Fruit fly (Drosophila melanogaster): ENCODE results near the gene CG6724.

The CG6724 gene

DNA sequence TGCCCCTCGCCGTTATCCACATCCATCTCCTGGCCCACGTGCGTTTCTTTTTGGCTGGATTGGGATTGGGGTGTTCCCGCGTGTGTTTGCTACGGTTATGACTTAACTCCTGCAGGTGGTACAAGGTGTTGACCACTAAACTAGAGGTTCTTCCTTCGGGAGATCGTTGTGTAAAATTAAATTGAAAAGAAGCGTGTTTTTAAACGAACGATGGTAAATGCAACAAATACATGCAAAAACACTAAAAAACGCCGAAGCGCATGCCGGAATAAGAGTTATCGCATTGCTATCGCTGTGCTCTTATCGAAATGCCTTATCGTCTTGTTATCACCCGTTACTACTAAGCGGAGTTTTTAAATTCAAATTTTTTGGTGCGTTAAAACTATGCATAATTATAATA is at the start of gene CG6724:
CG6724 (minus strand) TSS at position 245 of the 400 bp plus-strand sequence.
- TF ChIP-seq CG8478 (optimal IDR thresholded peaks at IDR 0.05) = no peak
- TF ChIP-seq CTCF (optimal IDR thresholded peaks at IDR 0.05) = no peak

DNA sequence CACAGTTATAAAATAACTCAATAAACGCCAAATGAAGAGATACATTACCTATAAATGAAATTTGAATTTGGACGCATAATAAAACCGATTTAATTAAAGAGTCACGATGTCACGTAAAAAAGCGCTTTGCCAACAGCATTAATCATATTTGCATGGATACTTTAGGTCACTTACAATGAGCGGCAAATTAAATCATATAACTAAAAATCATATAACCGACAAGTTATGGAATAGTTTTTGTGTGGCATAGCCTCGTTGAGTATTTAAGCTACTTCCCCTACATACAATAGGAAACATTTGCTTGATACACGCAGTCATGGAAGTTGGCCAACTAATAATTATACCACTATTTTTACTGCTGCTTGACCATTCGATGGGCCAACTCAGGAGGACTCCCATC is 49.1 kb upstream of the CG6724 start, which contains the start of gene CG6508:
CG6508 (plus strand) TSS at position 301 of the 400 bp plus-strand sequence.
- TF ChIP-seq CTCF (optimal IDR thresholded peaks at IDR 0.05) (no peak), CG8478 (optimal IDR thresholded peaks at IDR 0.05) (no peak)

DNA sequence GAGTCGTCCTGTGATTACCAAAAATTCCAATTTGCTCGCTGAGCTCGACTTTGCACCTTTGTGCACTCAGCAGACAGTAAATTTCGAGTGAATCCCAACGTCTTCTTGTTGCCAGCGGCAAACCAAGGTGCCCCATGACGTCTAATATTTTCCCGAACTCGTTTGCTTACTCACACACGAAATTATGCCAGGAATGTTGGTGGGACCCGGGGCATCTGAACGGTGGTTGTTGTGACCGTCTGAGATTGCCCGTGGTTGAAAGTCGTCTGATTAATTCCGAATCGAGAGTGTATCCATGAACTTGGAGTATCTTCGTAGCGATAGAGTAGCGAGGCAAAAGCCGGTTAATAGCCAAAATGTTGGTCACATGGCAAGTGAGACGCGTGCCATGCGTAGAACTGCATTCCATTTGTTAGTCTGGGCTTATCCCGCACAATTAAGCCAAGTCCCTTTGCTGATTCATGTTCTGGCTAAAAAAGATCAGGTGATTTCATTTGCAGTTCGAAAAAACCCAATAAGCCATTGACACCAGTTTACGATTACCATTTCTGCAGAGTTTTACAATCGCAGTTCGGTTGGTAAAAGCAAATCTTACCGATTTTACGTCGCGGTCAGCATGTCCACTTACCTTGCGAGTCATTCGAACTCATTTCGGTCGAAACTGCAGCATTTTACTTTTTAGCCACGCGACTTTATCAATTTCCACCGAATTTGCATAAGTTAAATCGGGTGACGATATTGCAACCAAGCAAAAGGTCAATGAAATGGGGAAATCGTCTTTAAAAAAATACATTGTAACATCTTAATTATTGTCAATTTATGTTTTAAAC is 32.4 kb upstream of the CG6724 start:
- TF ChIP-seq CG8478 (optimal IDR thresholded peaks at IDR 0.05) (no peak), CTCF (optimal IDR thresholded peaks at IDR 0.05) (no peak)

DNA sequence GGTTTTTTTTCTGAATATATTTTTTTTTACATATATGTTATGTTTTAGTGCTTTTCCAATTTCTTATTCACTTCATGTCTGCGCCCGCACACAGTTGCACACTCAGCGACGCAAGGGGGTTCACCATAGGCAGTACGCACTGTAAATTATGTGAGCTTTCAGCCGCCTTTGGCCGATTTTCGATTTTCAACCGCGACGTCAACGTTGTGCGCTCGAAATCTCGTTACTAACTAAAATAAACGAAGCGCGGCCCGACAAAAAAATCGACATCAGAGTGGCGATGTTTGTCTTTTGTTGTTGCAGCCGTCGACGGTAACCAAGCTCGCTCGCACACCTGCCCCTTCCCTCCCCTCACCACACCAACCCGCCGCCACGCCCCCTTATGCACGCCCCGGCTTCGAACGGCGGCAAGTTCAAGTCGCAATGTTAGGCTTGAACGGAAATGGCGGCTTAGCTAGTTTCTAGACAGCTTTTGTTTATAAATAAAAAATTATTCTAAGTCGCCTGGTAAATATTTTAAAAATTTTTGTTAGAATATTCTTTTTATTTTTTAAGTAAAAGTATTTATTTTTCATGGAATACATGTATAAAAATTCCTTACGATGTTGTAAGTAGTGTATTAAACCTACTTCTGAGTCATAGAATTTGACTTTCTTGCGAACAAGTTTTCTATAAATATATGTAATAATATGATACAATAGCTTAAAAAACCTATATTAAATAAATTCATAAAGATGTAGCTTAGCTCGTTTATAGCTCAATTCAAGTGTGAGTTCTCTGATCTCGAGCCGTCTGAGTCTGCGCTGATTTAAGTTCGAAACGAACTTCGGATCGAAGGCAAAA is 31.3 kb upstream of the CG6724 start, which contains the start of gene CG31869:
CG31869 (minus strand) TSS at position 233 of the 843 bp plus-strand sequence.
- TF ChIP-seq CG8478 (optimal IDR thresholded peaks at IDR 0.05) (no peak), CTCF (optimal IDR thresholded peaks at IDR 0.05) (no peak)

DNA sequence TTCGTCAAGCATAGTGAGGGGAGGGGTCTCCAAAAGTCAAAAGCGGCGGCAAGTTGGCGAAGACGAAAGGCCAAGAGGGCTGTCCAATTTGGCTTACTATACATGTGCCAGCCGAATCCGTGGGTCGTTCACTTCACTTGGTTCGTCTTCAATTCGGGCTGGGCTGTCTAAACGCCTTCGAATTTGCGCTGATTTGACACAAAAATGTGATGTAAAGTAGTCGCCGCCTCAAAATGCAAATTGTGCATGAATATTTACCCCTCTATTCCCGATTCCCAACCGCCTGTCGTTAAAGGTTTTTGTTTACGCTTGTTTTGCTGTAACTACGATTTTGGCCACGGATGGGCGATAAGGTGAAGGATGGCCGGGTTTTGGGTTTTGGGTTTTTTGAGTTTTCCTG is 26.0 kb upstream of the CG6724 start:
- TF ChIP-seq CTCF (optimal IDR thresholded peaks at IDR 0.05) (no peak), CG8478 (optimal IDR thresholded peaks at IDR 0.05) (no peak)

DNA sequence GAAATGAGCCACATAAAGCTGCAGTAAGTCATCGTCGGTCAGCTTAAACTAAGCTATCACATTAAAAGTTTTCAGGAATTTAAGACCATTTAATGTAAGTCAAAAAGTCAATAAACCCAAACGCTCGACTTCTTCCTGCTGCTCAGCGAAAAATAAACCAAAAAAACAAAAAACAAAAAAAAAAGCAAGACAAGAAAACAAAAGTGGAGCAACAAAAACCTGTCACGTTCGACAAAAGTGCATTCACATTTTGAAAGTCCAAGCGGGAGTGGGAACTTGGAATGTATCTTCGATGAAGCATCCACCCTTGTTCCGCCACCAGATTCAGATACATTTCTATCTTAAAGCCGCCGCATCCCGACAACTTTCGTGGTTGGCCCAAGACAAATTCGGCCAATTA is 24.3 kb upstream of the CG6724 start:
- TF ChIP-seq CTCF (optimal IDR thresholded peaks at IDR 0.05) = no peak

DNA sequence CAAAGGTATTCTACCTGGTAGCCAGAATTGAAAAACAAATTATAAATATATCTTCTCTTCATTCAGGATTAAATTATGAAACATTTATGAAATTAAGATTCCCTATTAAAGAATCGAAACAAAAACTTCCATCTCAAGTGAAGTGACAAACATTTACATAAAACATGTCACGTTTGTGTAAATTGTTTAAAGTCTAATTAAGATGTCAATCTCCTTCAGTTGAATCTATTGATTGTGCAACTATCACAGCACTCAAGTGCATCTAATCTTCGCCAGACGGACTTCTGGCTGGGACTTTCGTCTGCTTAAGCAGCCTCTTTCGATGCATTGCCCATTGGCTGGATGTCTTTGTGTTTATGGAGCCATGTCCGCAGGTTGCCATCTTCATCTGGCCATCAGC is 22.3 kb upstream of the CG6724 start:
- TF ChIP-seq CG8478 (optimal IDR thresholded peaks at IDR 0.05) = no peak
- TF ChIP-seq CTCF (optimal IDR thresholded peaks at IDR 0.05) = no peak

DNA sequence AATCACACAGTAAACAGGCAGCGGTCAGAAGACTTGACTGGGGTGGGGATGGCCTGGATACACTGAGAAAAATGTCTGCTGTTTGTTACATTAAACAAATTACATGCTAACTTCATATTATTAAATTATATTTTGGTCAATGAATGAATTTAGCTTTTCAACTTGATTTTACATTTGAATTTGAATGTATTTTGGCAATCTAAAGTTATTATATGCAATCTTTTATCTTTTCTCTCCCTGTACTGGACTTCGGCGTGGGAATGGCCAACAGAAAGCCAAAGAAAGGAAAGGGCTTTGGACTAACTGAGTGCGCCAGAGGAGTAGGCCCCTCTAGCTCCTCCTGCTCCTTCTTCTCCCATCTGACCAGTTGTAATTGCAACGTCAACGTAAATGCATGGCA is 21.6 kb upstream of the CG6724 start:
- no peak for TF ChIP-seq CG8478 (optimal IDR thresholded peaks at IDR 0.05)
- no peak for TF ChIP-seq CTCF (optimal IDR thresholded peaks at IDR 0.05)

DNA sequence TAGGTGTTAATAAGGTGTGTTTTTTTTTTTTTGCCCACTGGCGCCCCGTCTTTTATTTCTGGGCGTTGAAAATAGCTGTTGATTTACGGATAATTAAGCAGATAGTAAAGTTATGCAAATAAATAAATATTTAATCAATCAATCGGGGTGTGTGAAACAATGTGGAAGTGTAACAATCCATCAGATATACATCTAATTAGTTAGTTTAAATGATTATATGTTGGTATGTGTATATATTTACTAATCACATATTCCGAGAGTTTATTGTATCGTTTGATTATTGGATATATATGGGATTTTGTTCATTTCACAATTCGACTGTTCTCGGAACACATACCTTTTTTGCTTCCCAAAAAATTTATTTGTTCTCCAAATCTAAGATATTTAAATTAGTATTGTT is 20.2 kb upstream of the CG6724 start, which contains the start of gene CG31870:
CG31870 (plus strand) TSS at position 301 of the 400 bp plus-strand sequence.
- TF ChIP-seq CG8478 (optimal IDR thresholded peaks at IDR 0.05) (no peak), CTCF (optimal IDR thresholded peaks at IDR 0.05) (no peak)

DNA sequence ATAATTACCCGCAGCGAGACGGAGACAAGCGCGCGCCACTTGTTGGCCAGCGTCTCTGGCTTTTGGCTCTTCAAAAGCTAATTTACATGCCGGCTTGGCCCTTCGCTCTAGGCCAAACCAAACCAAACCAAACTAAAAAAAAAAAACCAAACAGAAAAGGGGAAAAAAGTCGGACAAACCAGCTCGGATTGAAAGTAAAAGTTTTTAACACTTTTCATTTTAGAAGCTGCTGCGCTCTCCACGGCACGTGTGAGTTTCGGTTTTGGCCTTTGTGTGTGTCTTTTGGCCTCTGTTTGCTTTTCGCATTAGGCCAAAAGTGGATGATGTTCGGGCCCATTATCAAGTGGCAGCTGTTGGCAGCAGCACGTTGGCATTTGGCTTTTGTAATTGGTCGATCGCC is 11.5 kb upstream of the CG6724 start:
- TF ChIP-seq CTCF (optimal IDR thresholded peaks at IDR 0.05) = no peak
- no peak for TF ChIP-seq CG8478 (optimal IDR thresholded peaks at IDR 0.05)

DNA sequence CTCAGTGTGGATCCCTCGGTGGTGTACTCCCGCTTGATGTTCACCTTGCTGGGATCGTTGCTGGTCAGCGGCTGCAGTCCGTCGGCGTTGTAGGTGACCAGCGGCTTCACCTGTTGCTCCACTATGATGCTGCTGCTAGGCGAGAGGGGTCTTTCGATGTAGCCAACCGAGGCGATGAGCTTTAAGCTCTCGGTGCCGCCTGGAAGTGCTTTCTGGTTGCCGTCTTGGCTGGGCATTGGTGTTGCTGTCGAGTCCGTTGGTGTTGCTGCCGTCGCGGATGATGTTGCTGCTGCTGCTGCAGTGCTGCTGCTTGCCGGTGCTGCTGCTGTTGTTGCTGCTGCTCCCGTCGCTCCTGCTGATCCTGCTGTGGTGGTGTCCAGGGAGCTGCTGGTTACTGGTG is 4.3 kb upstream of the CG6724 start:
- TF ChIP-seq CG8478 (optimal IDR thresholded peaks at IDR 0.05) (no peak), CTCF (optimal IDR thresholded peaks at IDR 0.05) (no peak)

DNA sequence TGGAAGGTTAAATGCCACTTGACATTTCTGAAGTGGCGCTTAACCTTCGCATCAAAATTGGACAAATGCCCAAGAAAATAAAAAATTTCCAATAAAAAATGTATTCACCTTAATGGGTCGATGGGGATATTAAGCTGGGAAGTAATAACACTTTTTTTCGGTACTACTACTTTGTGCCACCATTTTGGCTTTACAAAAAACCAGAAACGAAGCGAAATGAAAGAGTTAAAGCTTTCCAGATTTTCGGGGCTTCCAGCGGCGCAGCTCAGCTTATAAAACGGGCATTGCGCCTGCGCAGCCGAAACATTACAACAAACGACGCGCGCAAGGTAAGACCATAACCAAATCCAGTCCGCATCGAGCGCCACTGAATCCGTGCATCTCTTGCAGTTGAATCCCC is 816 bp upstream of the CG6724 start, which contains the start of gene CG17127:
CG17127 (plus strand) TSS at position 301 of the 400 bp plus-strand sequence.
- no peak for TF ChIP-seq CG8478 (optimal IDR thresholded peaks at IDR 0.05)
- TF ChIP-seq CTCF (optimal IDR thresholded peaks at IDR 0.05) = no peak

DNA sequence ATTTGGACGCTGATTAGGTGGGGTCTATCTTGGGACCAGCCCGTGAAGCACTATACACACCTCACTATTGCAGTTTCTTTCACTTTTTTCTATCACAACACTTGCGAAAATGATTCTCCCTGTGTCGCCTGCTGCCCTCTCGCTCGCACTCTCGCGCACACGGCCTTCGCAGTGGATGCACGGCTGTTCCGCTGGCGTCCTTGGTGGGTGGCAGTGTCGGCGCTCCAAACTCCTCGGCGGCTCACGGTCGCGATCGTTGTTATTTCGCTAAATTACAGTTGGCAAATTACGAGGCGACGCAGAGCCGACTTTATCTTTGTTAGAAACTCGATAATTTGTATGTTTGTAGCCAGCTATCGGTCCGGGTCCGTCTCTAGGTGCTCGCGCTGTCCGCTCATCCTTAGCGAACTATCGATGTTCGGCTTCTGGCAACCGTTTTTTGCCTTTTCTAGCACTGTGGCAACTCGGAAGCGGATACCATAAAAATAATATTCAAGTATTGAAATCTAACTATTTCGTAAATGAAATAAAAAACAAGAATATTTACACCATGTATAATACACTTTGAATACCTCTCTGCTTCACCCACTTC is 2.1 kb downstream of the CG6724 start, which contains the start of gene Ubc2:
Ubc2 (minus strand) TSS at position 410 of the 592 bp plus-strand sequence.
- TF ChIP-seq CG8478 (optimal IDR thresholded peaks at IDR 0.05) (no peak), CTCF (optimal IDR thresholded peaks at IDR 0.05) (peak in 1 of 2 experiments; percentile 28)

DNA sequence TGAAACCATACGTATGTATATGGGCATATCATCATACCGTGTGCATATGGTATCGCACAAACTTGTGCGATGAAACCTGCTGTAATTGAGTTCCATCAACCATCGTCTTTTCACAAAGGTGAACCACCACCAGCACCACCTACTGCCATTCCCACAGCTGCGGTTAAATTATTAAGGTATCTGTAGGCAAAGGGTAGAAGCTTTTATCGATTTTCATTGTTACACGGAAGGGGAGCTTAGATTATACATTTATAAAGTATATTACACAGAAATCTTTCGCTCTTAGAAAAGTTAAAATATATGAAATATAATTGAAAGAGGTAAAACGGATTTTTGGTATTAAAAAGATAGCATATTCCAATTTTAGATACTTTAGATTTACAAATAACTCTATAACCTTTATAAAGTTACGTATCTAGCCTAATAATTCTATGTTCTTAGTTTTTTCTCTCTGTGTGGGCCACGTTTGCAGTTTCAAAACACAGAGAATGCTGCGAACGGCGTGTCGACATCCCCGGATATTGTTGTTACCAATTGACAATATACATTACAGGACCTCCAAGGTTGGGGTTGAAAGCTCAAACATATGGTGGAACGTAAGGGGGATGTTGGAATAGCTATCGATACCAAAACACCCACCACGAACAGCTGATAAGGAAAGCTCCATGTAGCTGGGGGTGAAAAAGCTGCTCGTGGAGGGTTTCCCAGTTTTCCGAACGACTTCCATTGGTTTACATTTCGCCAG is 9.2 kb downstream of the CG6724 start, which contains the start of gene CG6495:
CG6495 (plus strand) TSS at position 695 of the 745 bp plus-strand sequence.
- TF ChIP-seq CTCF (optimal IDR thresholded peaks at IDR 0.05) = no peak
- no peak for TF ChIP-seq CG8478 (optimal IDR thresholded peaks at IDR 0.05)
